Worm (Caenorhabditis elegans) whole organism, L2 larva: ENCODE measurements around the gene W02H5.2.

ENCODE experiments used
- C34F6.9 ChIP-seq: fragments of 150-350 bp; optimal IDR thresholded peaks from 2 replicates; lab custom pipeline; 2014; ENCODE audit warnings: missing biosample characterization, missing genetic modification characterization
- F13H6.1 ChIP-seq: sonication (generic microtip); optimal IDR thresholded peaks from 2 replicates; lab custom pipeline; 2016; ENCODE audit warnings: missing genetic modification characterization, missing compliant biosample characterization
- R02D3.7 ChIP-seq: fragments of 150-350 bp; optimal IDR thresholded peaks from 2 replicates; lab custom pipeline; 2014; ENCODE audit warnings: missing biosample characterization, missing genetic modification characterization
- Y55F3AM.14 ChIP-seq: fragments of 200-800 bp; sonication (Bioruptor generic); optimal IDR thresholded peaks from 2 replicates; lab custom pipeline; 2018; ENCODE audit warnings: mild to moderate bottlenecking, missing genetic modification characterization, missing compliant biosample characterization
- ama-1 ChIP-seq: fragments of 150-350 bp; optimal IDR thresholded peaks from 2 replicates; lab custom pipeline; 2018; ENCODE audit warnings: inconsistent platforms
- ceh-16 ChIP-seq: fragments of 150-350 bp; optimal IDR thresholded peaks from 2 replicates; lab custom pipeline; 2014; ENCODE audit warnings: missing biosample characterization, missing genetic modification characterization
- ceh-82 ChIP-seq: fragments of 150-350 bp; optimal IDR thresholded peaks from 2 replicates; lab custom pipeline; 2014; ENCODE audit warnings: missing biosample characterization, missing genetic modification characterization
- crh-2 ChIP-seq: sonication (generic microtip); optimal IDR thresholded peaks from 2 replicates; lab custom pipeline; 2017; ENCODE audit warnings: missing biosample characterization, missing genetic modification characterization
- elt-1 ChIP-seq: fragments of 150-350 bp; optimal IDR thresholded peaks from 2 replicates; lab custom pipeline; 2014; ENCODE audit warnings: missing biosample characterization, missing genetic modification characterization
- fos-1 ChIP-seq: fragments of 150-350 bp; optimal IDR thresholded peaks from 2 replicates; lab custom pipeline; 2014; ENCODE audit warnings: missing biosample characterization, missing genetic modification characterization
- gmeb-1 ChIP-seq: fragments of 150-350 bp; optimal IDR thresholded peaks from 2 replicates; lab custom pipeline; 2014; ENCODE audit warnings: missing biosample characterization, missing genetic modification characterization
- lin-11 ChIP-seq: fragments of 150-350 bp; sonication (generic microtip); optimal IDR thresholded peaks from 2 replicates; lab custom pipeline; 2014; ENCODE audit warnings: missing biosample characterization, missing genetic modification characterization, inconsistent platforms, mixed read lengths
- lin-13 ChIP-seq: fragments of 150-350 bp; optimal IDR thresholded peaks from 2 replicates; lab custom pipeline; 2014; ENCODE audit warnings: missing biosample characterization, missing genetic modification reagents, missing genetic modification characterization
- lsy-2 ChIP-seq, 2 experiments: fragments of 150-350 bp in 1 of 2; sonication (generic microtip) in 1 of 2; optimal IDR thresholded peaks; 2 replicates each; lab custom pipeline; 2014 to 2017; ENCODE audit warnings: missing biosample characterization in 2 of 2, missing genetic modification characterization in 2 of 2
- mab-5 ChIP-seq: fragments of 150-350 bp; optimal IDR thresholded peaks from 2 replicates; lab custom pipeline; 2014; ENCODE audit warnings: missing biosample characterization, missing genetic modification characterization
- mdl-1 ChIP-seq, 2 experiments: fragments of 150-350 bp in 1 of 2; sonication (generic microtip) in 1 of 2; optimal IDR thresholded peaks; 2 replicates each; lab custom pipeline; 2017; ENCODE audit warnings: missing biosample characterization in 2 of 2, missing genetic modification characterization in 2 of 2
- nhr-12 ChIP-seq: fragments of 150-350 bp; optimal IDR thresholded peaks from 2 replicates; lab custom pipeline; 2014; ENCODE audit warnings: missing biosample characterization, missing genetic modification characterization
- nhr-129 ChIP-seq: fragments of 150-350 bp; optimal IDR thresholded peaks from 2 replicates; lab custom pipeline; 2014; ENCODE audit warnings: missing biosample characterization, missing genetic modification characterization
- nhr-21 ChIP-seq: fragments of 150-350 bp; optimal IDR thresholded peaks from 2 replicates; lab custom pipeline; 2014; ENCODE audit warnings: missing biosample characterization, missing genetic modification characterization
- nhr-25 ChIP-seq: fragments of 150-350 bp; sonication (generic microtip); optimal IDR thresholded peaks from 3 replicates; lab custom pipeline; 2014; ENCODE audit warnings: missing biosample characterization, missing genetic modification characterization
- nhr-6 ChIP-seq: fragments of 150-350 bp; optimal IDR thresholded peaks from 2 replicates; lab custom pipeline; 2014; ENCODE audit warnings: missing biosample characterization, missing genetic modification characterization
- nhr-77 ChIP-seq: fragments of 150-350 bp; optimal IDR thresholded peaks from 2 replicates; lab custom pipeline; 2014; ENCODE audit warnings: missing biosample characterization, missing genetic modification characterization
- sem-4 ChIP-seq: fragments of 150-350 bp; optimal IDR thresholded peaks from 2 replicates; lab custom pipeline; 2014; ENCODE audit warnings: missing biosample characterization, missing genetic modification reagents, missing genetic modification characterization
- skn-1 ChIP-seq: sonication (generic microtip); optimal IDR thresholded peaks from 2 replicates; lab custom pipeline; 2017; ENCODE audit warnings: missing biosample characterization, missing genetic modification characterization
- sma-3 ChIP-seq: sonication (generic microtip); optimal IDR thresholded peaks from 2 replicates; lab custom pipeline; 2016; ENCODE audit warnings: missing genetic modification reagents, missing genetic modification characterization, missing compliant biosample characterization
- unc-55 ChIP-seq: fragments of 150-350 bp; sonication (generic microtip); optimal IDR thresholded peaks from 3 replicates; lab custom pipeline; 2014; ENCODE audit warnings: missing biosample characterization, missing genetic modification reagents, missing genetic modification characterization
- zag-1 ChIP-seq: fragments of 150-350 bp; optimal IDR thresholded peaks from 2 replicates; lab custom pipeline; 2014; ENCODE audit warnings: missing biosample characterization, missing genetic modification characterization
- ztf-11 ChIP-seq: sonication (generic microtip); optimal IDR thresholded peaks from 2 replicates; lab custom pipeline; 2017; ENCODE audit warnings: missing biosample characterization, missing genetic modification characterization
- ztf-4 ChIP-seq: fragments of 150-350 bp; optimal IDR thresholded peaks from 2 replicates; lab custom pipeline; 2014; ENCODE audit warnings: missing biosample characterization, missing genetic modification characterization

Gene W02H5.2

DNA sequence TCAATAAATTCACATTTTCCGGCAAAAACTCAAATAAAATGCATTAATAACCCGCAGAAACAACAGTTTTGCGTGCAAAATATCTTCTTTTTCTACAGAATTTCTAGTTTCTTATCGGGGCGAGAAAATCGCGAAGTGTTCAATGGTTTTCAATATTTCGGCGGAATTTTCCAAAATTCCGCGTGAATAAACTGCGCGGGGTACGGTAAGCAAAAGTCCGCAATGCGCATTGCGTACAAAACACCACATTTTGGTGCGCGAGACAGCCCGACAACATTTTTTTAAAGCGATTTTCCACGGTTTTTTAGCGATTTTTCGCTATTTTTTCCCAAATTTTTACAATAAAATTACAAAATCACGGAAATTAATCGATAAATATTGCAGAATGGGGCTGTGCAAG, 55.3 kb downstream of the W02H5.2 start, which contains the start of gene Y45G12B.2:
Gene Y45G12B.2, plus strand, starts transcription at position 383 of the 400 bp plus-strand sequence.
- TF ChIP-seq ama-1 (lab: Kevin White, UChicago): no peak
- TF ChIP-seq ztf-11 (tag; lab: Kevin White, UChicago): no peak
- TF ChIP-seq C34F6.9: peak; percentile 69
- no peak for TF ChIP-seq elt-1 (tag; lab: Kevin White, UChicago)
- peak; percentile 47 for TF ChIP-seq F13H6.1
- TF ChIP-seq ceh-82 (tag; lab: Kevin White, UChicago): no peak
- TF ChIP-seq R02D3.7 (tag; lab: Kevin White, UChicago): no peak
- no peak for TF ChIP-seq zag-1
- no peak for TF ChIP-seq mdl-1 (tag; optimal IDR thresholded peaks at IDR 0.05; lab: Kevin White, UChicago)
- TF ChIP-seq lin-11 (tag; lab: Kevin White, UChicago): peak; percentile 56
- TF ChIP-seq lsy-2 (tag; optimal IDR thresholded peaks at IDR 0.05; lab: Kevin White, UChicago): peak; percentile 98 to 99
- TF ChIP-seq ztf-4 (tag; lab: Kevin White, UChicago): no peak
- peak; percentile 45 for TF ChIP-seq sma-3
- TF ChIP-seq nhr-12 (tag; lab: Kevin White, UChicago): no peak
- peak; percentile 18 for TF ChIP-seq sem-4
- TF ChIP-seq crh-2 (tag; lab: Kevin White, UChicago): peak; percentile 96
- peak; percentile 72 for TF ChIP-seq nhr-129 (tag; lab: Kevin White, UChicago)
- TF ChIP-seq unc-55 (GFP tag; lab: Kevin White, UChicago): peak; percentile 73
- TF ChIP-seq nhr-21 (tag; lab: Kevin White, UChicago): peak; percentile 62
- no peak for TF ChIP-seq Y55F3AM.14 (GFP tag; lab: Kevin White, UChicago)
- peak; percentile 51 for TF ChIP-seq nhr-25 (tag; lab: Kevin White, UChicago)
- TF ChIP-seq skn-1 (tag; lab: Kevin White, UChicago): peak; percentile 22
- peak; percentile 20 for TF ChIP-seq mab-5
- peak; percentile 71 for TF ChIP-seq gmeb-1 (tag; lab: Kevin White, UChicago)
- TF ChIP-seq ceh-16 (tag; lab: Kevin White, UChicago): no peak
- TF ChIP-seq nhr-77 (tag; lab: Kevin White, UChicago): no peak
- TF ChIP-seq lin-13 (GFP tag; lab: Kevin White, UChicago): peak; percentile 44
- peak; percentile 24 for TF ChIP-seq fos-1 (tag; lab: Kevin White, UChicago)

DNA sequence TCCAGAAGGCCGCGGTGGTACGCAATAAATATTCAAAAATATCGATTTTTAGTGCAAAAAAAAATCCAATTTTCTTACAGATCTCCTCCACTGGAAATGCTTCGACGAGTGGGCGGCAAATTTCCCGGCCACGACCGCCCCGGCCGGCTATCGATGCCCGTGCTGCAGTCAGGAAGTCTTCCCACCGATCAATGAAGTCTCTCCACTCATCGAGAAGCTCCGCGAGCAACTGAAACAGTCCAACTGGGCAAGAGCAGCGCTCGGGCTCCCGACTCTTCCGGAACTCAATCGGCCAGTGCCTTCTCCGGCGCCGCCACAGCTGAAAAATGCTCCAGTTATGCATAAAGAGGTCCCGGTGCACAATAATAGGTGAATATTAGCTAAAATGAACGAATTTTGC, 56.8 kb downstream of the W02H5.2 start, which contains the start of gene Y45G12B.3:
Gene Y45G12B.3, minus strand, starts transcription at position 320 of the 400 bp plus-strand sequence.
- no peak for TF ChIP-seq ztf-11 (tag; lab: Kevin White, UChicago)
- no peak for TF ChIP-seq nhr-6 (tag; lab: Kevin White, UChicago)
